Worm (Caenorhabditis elegans): Measurements from ENCODE around the gene B0222.5.

DNA sequence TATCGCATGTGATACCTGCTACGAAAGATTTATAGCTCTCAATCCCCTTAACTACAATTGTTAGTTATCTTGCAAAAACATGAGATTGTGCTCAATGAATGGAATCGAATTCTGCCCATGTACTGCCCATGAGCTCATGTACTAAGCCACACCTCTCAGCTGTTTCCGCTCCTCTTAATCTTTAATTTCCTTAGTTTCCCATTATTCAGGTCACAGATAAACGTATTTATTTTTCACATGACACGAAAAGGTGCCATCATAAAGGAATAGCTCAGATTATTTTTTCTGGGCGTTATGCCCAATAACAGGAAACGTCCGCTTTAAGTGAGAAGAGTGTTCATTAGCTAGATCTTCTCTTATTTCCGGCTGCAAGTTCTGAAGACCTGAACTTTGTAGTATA lies 31.4 kb upstream of the B0222.5 start:
- TF ChIP-seq efl-1 (optimal IDR thresholded peaks at IDR 0.05): no peak
- peak in 1 of 2 experiments; percentile 59 for TF ChIP-seq efl-1 (GFP tag; optimal IDR thresholded peaks at IDR 0.05 in 1 of 2)
- TF ChIP-seq nhr-76 (tag; optimal IDR thresholded peaks at IDR 0.05): no peak
- TF ChIP-seq ama-1 (optimal IDR thresholded peaks at IDR 0.05): no peak
- no peak for TF ChIP-seq nhr-77 (tag; optimal IDR thresholded peaks at IDR 0.05)

Measured in whole organism, L1 larva.